Fruit fly (Drosophila melanogaster) whole organism, embryonic: Measurements from ENCODE around the gene lectin-29Ca.

Source experiments
- Awh ChIP-seq: fragments of 200-800 bp; sonication (Bioruptor generic); IDR thresholded peaks from 2 replicates; pipeline ENCODE4, ENCODE4 v1.3.6; 2022; ENCODE audit warnings: missing biosample characterization, missing genetic modification characterization
- CG10462 ChIP-seq: fragments of 200-800 bp; sonication (Bioruptor generic); optimal IDR thresholded peaks from 2 replicates; lab custom pipeline; 2016; ENCODE audit warnings: missing biosample characterization, missing genetic modification characterization
- CG12155 ChIP-seq: fragments of 200-800 bp; sonication (Bioruptor generic); optimal IDR thresholded peaks from 3 replicates; lab custom pipeline; 2016; ENCODE audit warnings: missing biosample characterization, missing genetic modification characterization
- CG13894 ChIP-seq: fragments of 200-800 bp; sonication (Bioruptor generic); optimal IDR thresholded peaks from 3 replicates; lab custom pipeline; 2018; ENCODE audit warnings: missing biosample characterization, mild to moderate bottlenecking, missing genetic modification characterization, moderate library complexity
- CG15011 ChIP-seq: fragments of 200-800 bp; sonication (Bioruptor generic); optimal IDR thresholded peaks from 3 replicates; lab custom pipeline; 2018; ENCODE audit warnings: missing biosample characterization, mild to moderate bottlenecking, missing genetic modification characterization
- CG15269 ChIP-seq: fragments of 200-800 bp; sonication (Bioruptor generic); optimal IDR thresholded peaks from 2 replicates; lab custom pipeline; 2018; ENCODE audit warnings: missing biosample characterization, mild to moderate bottlenecking, missing genetic modification characterization, moderate library complexity
- CG16813 ChIP-seq: fragments of 200-800 bp; sonication (Bioruptor generic); IDR thresholded peaks from 3 replicates; pipeline ENCODE4 v1.3.6; 2022; ENCODE audit warnings: missing biosample characterization, missing genetic modification characterization; ENCODE audit not compliant: partially characterized antibody
- CG16863 ChIP-seq: fragments of 200-800 bp; sonication (Bioruptor generic); optimal IDR thresholded peaks from 3 replicates; lab custom pipeline; 2016; ENCODE audit warnings: missing biosample characterization, missing genetic modification characterization
- CG18619 ChIP-seq: fragments of 200-800 bp; sonication (Bioruptor generic); optimal IDR thresholded peaks from 3 replicates; lab custom pipeline; 2017; ENCODE audit warnings: missing biosample characterization, mild to moderate bottlenecking, missing genetic modification characterization
- CG2199 ChIP-seq: fragments of 200-800 bp; sonication (Bioruptor generic); IDR thresholded peaks from 3 replicates; pipeline ENCODE4 v1.3.6; 2022; ENCODE audit warnings: missing biosample characterization, missing genetic modification characterization
- CG2712 ChIP-seq: fragments of 200-800 bp; optimal IDR thresholded peaks from 3 replicates; lab custom pipeline; 2019; ENCODE audit warnings: missing biosample characterization, mild to moderate bottlenecking, missing genetic modification characterization, moderate library complexity
- CG31388 ChIP-seq: fragments of 200-800 bp; sonication (Bioruptor generic); optimal IDR thresholded peaks from 2 replicates; lab custom pipeline; 2016; ENCODE audit warnings: missing biosample characterization, missing genetic modification characterization
- CG42726 ChIP-seq: fragments of 200-800 bp; sonication (Bioruptor generic); IDR thresholded peaks from 2 replicates; pipeline ENCODE4 v1.3.6; 2022; ENCODE audit warnings: missing biosample characterization, missing genetic modification characterization; ENCODE audit not compliant: partially characterized antibody
- CG4328 ChIP-seq: fragments of 200-800 bp; sonication (Bioruptor generic); optimal IDR thresholded peaks from 3 replicates; lab custom pipeline; 2017; ENCODE audit warnings: missing biosample characterization, missing genetic modification reagents, missing genetic modification characterization
- CG4360 ChIP-seq: fragments of 200-800 bp; sonication (Bioruptor generic); IDR thresholded peaks from 2 replicates; pipeline ENCODE4 v1.3.6; 2022; ENCODE audit warnings: missing biosample characterization, missing genetic modification characterization
- CG4730 ChIP-seq: fragments of 200-800 bp; sonication (Bioruptor generic); IDR thresholded peaks from 2 replicates; pipeline ENCODE4 v1.3.6; 2022; ENCODE audit warnings: missing biosample characterization, missing genetic modification characterization
- CG6272 ChIP-seq: fragments of 200-800 bp; sonication (Bioruptor generic); IDR thresholded peaks from 2 replicates; pipeline ENCODE4 v1.3.6; 2022; ENCODE audit warnings: missing biosample characterization, missing genetic modification characterization
- CG7839 ChIP-seq: fragments of 200-800 bp; sonication (Bioruptor generic); optimal IDR thresholded peaks from 3 replicates; lab custom pipeline; 2018; ENCODE audit warnings: missing biosample characterization, mild to moderate bottlenecking, missing genetic modification characterization, moderate library complexity
- CG7928 ChIP-seq: fragments of 200-800 bp; sonication (Bioruptor generic); optimal IDR thresholded peaks from 2 replicates; lab custom pipeline; 2017; ENCODE audit warnings: missing biosample characterization, mild to moderate bottlenecking, missing genetic modification characterization
- CG8281 ChIP-seq: fragments of 200-800 bp; sonication (Bioruptor generic); optimal IDR thresholded peaks from 2 replicates; lab custom pipeline; 2018; ENCODE audit warnings: missing biosample characterization, mild to moderate bottlenecking, missing genetic modification characterization, moderate library complexity
- CG8290 ChIP-seq, 3 experiments: fragments of 200-800 bp; sonication (Bioruptor generic); optimal IDR thresholded peaks; 2 replicates each; lab custom pipeline; 2016 to 2019; ENCODE audit warnings: missing biosample characterization in 3 of 3, missing genetic modification characterization in 3 of 3, mild to moderate bottlenecking in 2 of 3, moderate library complexity in 1 of 3
- CG8924 ChIP-seq: fragments of 200-800 bp; optimal IDR thresholded peaks from 3 replicates; lab custom pipeline; 2019; ENCODE audit warnings: missing biosample characterization, mild to moderate bottlenecking, missing genetic modification characterization, moderate library complexity
- CG9727 ChIP-seq: fragments of 200-800 bp; sonication (Bioruptor generic); optimal IDR thresholded peaks from 3 replicates; lab custom pipeline; 2017; ENCODE audit warnings: missing biosample characterization, mild to moderate bottlenecking, missing genetic modification characterization
- Camta ChIP-seq: fragments of 200-800 bp; sonication (Bioruptor generic); optimal IDR thresholded peaks from 2 replicates; lab custom pipeline; 2016; ENCODE audit warnings: missing biosample characterization, missing genetic modification characterization
- CoRest ChIP-seq: fragments of 200-800 bp; sonication (Bioruptor generic); optimal IDR thresholded peaks from 3 replicates; lab custom pipeline; 2018; ENCODE audit warnings: missing biosample characterization, mild to moderate bottlenecking, missing genetic modification characterization, moderate library complexity
- Ets65A ChIP-seq: fragments of 200-800 bp; sonication (Bioruptor generic); peaks from one replicate; lab custom pipeline; 2016; ENCODE audit warnings: missing biosample characterization, missing genetic modification characterization
- Jarid2 ChIP-seq: fragments of 200-800 bp; sonication (Bioruptor generic); optimal IDR thresholded peaks from 3 replicates; lab custom pipeline; 2017; ENCODE audit warnings: mild to moderate bottlenecking, missing biosample characterization, missing genetic modification reagents, missing genetic modification characterization
- Med ChIP-seq: fragments of 200-800 bp; sonication (Bioruptor generic); peaks from one replicate; lab custom pipeline; 2016; ENCODE audit warnings: missing biosample characterization, missing genetic modification characterization, mild to moderate bottlenecking, inconsistent platforms, moderate library complexity
- Sox102F ChIP-seq: fragments of 200-800 bp; sonication (Bioruptor generic); optimal IDR thresholded peaks from 2 replicates; lab custom pipeline; 2018; ENCODE audit warnings: missing biosample characterization, mild to moderate bottlenecking, missing genetic modification characterization, moderate library complexity
- Sry-δ ChIP-seq: fragments of 200-800 bp; sonication (Bioruptor generic); optimal IDR thresholded peaks from 2 replicates; lab custom pipeline; 2016; ENCODE audit warnings: missing biosample characterization, missing genetic modification characterization
- YL-1 ChIP-seq: fragments of 200-800 bp; sonication (Bioruptor generic); optimal IDR thresholded peaks from 3 replicates; lab custom pipeline; 2017; ENCODE audit warnings: missing biosample characterization, mild to moderate bottlenecking, missing genetic modification characterization
- az2 ChIP-seq: fragments of 200-800 bp; sonication (Bioruptor generic); optimal IDR thresholded peaks from 3 replicates; lab custom pipeline; 2016; ENCODE audit warnings: missing biosample characterization, missing genetic modification characterization
- bbx ChIP-seq: fragments of 200-800 bp; sonication (Bioruptor generic); IDR thresholded peaks from 2 replicates; pipeline ENCODE4 v1.3.6; 2022; ENCODE audit warnings: missing biosample characterization, missing genetic modification characterization; ENCODE audit not compliant: partially characterized antibody
- exex ChIP-seq: fragments of 200-800 bp; sonication (Bioruptor generic); optimal IDR thresholded peaks from 4 replicates; lab custom pipeline; 2018; ENCODE audit warnings: missing biosample characterization, mild to moderate bottlenecking, missing genetic modification characterization, moderate library complexity
- fd96Cb ChIP-seq: fragments of 200-800 bp; sonication (Bioruptor generic); optimal IDR thresholded peaks from 2 replicates; lab custom pipeline; 2018; ENCODE audit warnings: missing biosample characterization, mild to moderate bottlenecking, missing genetic modification characterization, moderate library complexity
- ftz-f1 ChIP-seq: fragments of 200-800 bp; sonication (Bioruptor generic); optimal IDR thresholded peaks from 2 replicates; lab custom pipeline; 2016; ENCODE audit warnings: missing biosample characterization, missing genetic modification characterization
- gem ChIP-seq: fragments of 200-800 bp; sonication (Bioruptor generic); optimal IDR thresholded peaks from 2 replicates; lab custom pipeline; 2019; ENCODE audit warnings: missing biosample characterization, mild to moderate bottlenecking, missing genetic modification characterization, moderate library complexity
- hkb ChIP-seq, 2 experiments: fragments of 200-800 bp in 1 of 2; fragments of >200 bp in 1 of 2; sonication (Bioruptor generic) in 1 of 2; IDR thresholded peaks in 1 of 2; optimal IDR thresholded peaks in 1 of 2; 2 replicates each; pipeline versions ENCODE4 v1.3.6 to Lab custom; 2017 to 2022; ENCODE audit warnings: missing biosample characterization in 1 of 2, missing genetic modification characterization in 1 of 2
- lab ChIP-seq: fragments of 200-800 bp; sonication (Bioruptor generic); optimal IDR thresholded peaks from 3 replicates; lab custom pipeline; 2017; ENCODE audit warnings: missing biosample characterization, missing genetic modification characterization, mild to moderate bottlenecking, moderate library complexity, missing genetic modification reagents
- luna ChIP-seq: fragments of 200-800 bp; sonication (Bioruptor generic); optimal IDR thresholded peaks from 2 replicates; lab custom pipeline; 2016; ENCODE audit warnings: missing biosample characterization, missing genetic modification characterization
- mirr ChIP-seq: fragments of 200-800 bp; sonication (Bioruptor generic); optimal IDR thresholded peaks from 3 replicates; lab custom pipeline; 2018; ENCODE audit warnings: missing biosample characterization, mild to moderate bottlenecking, missing genetic modification characterization
- onecut ChIP-seq: fragments of 200-800 bp; sonication (Bioruptor generic); IDR thresholded peaks from 2 replicates; pipeline ENCODE4 v1.3.6; 2022; ENCODE audit warnings: missing biosample characterization, missing genetic modification characterization
- schlank ChIP-seq: fragments of 200-800 bp; sonication (Bioruptor generic); optimal IDR thresholded peaks from 2 replicates; lab custom pipeline; 2018; ENCODE audit warnings: missing biosample characterization, mild to moderate bottlenecking, missing genetic modification characterization
- sens ChIP-seq: fragments of 200-800 bp; sonication (Bioruptor generic); peaks from one replicate; lab custom pipeline; 2016; ENCODE audit warnings: missing biosample characterization, missing genetic modification characterization
- sug ChIP-seq: fragments of 200-800 bp; optimal IDR thresholded peaks from 2 replicates; lab custom pipeline; 2019; ENCODE audit warnings: missing biosample characterization, mild to moderate bottlenecking, missing genetic modification characterization, moderate library complexity
- tap ChIP-seq: fragments of 200-800 bp; optimal IDR thresholded peaks from 3 replicates; lab custom pipeline; 2019; ENCODE audit warnings: missing biosample characterization, mild to moderate bottlenecking, missing genetic modification characterization, moderate library complexity
- tgo ChIP-seq: fragments of 200-800 bp; sonication (Bioruptor generic); IDR thresholded peaks from 3 replicates; pipeline ENCODE4 v1.3.6; 2022; ENCODE audit warnings: missing biosample characterization, missing genetic modification characterization

lectin-29Ca gene

dm6 chr2L:8374235-8374634 is 19.8 kb downstream of the lectin-29Ca start, which contains the start of gene Wdr82 (continued):
- TF ChIP-seq CG7928 (GFP tag; lab: Kevin White, UChicago) (no peak), CG2712 (tag; lab: Kevin White, UChicago) (peak; percentile 18), CG8290 (GFP tag; optimal IDR thresholded peaks at IDR 0.05; lab: Kevin White, UChicago) (no peak), CG8290 (tag; optimal IDR thresholded peaks at IDR 0.05; lab: Kevin White, UChicago) (peak in 1 of 2 experiments; percentile 10), YL-1 (GFP tag; lab: Kevin White, UChicago) (peak; percentile 8), CG8281 (peak; percentile 63), Med (GFP tag; lab: Kevin White, UChicago) (peak; percentile 2), CG4328 (GFP tag; lab: Kevin White, UChicago) (no peak), Sry-δ (GFP tag; lab: Kevin White, UChicago) (peak; percentile 47), sens (GFP tag; lab: Kevin White, UChicago) (peak; percentile 82), bbx (GFP tag; lab: Robert Waterston, UW) (peak; percentile 87), Camta (GFP tag; lab: Kevin White, UChicago) (no peak)

- TF ChIP-seq lab (GFP tag; lab: Kevin White, UChicago) (peak; percentile 20), Ets65A (GFP tag; lab: Kevin White, UChicago) (peak; percentile 58), CG4360 (GFP tag; lab: Robert Waterston, UW) (no peak), CG4730 (0 out of 2 replicates have a peak, but pooled peaks have one; percentile 17), exex (peak; percentile 83), Awh (GFP tag; lab: Robert Waterston, UW) (no peak), CG12155 (GFP tag; lab: Kevin White, UChicago) (no peak), ftz-f1 (GFP tag; lab: Kevin White, UChicago) (no peak), CG42726 (GFP tag; lab: Robert Waterston, UW) (no peak), Jarid2 (GFP tag; lab: Kevin White, UChicago) (no peak), sug (tag; lab: Kevin White, UChicago) (peak; percentile 23), tap (no peak), onecut (GFP tag; lab: Robert Waterston, UW) (no peak), Med (GFP tag; lab: Kevin White, UChicago) (peak; percentile 64), CG9727 (GFP tag; lab: Kevin White, UChicago) (no peak), mirr (GFP tag; lab: Kevin White, UChicago) (peak; percentile 39)
- TF ChIP-seq, all 482 proteins: peak for 7
Measured at dm6 chr2L:8372248-8372647, 21.8 kb downstream of the lectin-29Ca start.

- TF ChIP-seq CG7839 (tag; lab: Kevin White, UChicago) (peak; percentile 46), hkb (optimal IDR thresholded peaks at IDR 0.05; lab: Kevin White, UChicago) (no peak), hkb (GFP tag; IDR thresholded peaks at IDR 0.05; lab: Robert Waterston, UW) (no peak), schlank (no peak), az2 (no peak), CG10462 (GFP tag; lab: Kevin White, UChicago) (no peak), CG16863 (no peak), CoRest (peak; percentile 10), CG2199 (GFP tag; lab: Robert Waterston, UW) (no peak), CG8924 (tag; lab: Kevin White, UChicago) (peak; percentile 38), CG31388 (GFP tag; lab: Kevin White, UChicago) (no peak), Sox102F (GFP tag; lab: Kevin White, UChicago) (peak; percentile 23), tgo (GFP tag; lab: Robert Waterston, UW) (no peak; the same call in 2 of the 3 replicates), luna (no peak), CG16813 (GFP tag; lab: Robert Waterston, UW) (no peak), gem (tag; lab: Kevin White, UChicago) (peak; percentile 42), fd96Cb (tag; lab: Kevin White, UChicago) (no peak), CG15269 (peak; percentile 49), CG18619 (GFP tag; lab: Kevin White, UChicago) (no peak), CG13894 (tag; lab: Kevin White, UChicago) (no peak), CG6272 (GFP tag; lab: Robert Waterston, UW) (no peak), CG15011 (GFP tag; lab: Kevin White, UChicago) (no peak)
Measured at dm6 chr2L:8371354-8371937, 22.6 kb downstream of the lectin-29Ca start.
